Fruit fly (Drosophila melanogaster) whole organism, adult: Measurements from ENCODE around the gene Cpr97Ea.

Experiments used
- CG12768 ChIP-seq: fragments of 200-800 bp; sonication (Bioruptor generic); optimal IDR thresholded peaks from 2 replicates; lab custom pipeline; 2017; ENCODE audit warnings: missing biosample characterization, missing genetic modification characterization, mild to moderate bottlenecking, moderate library complexity, missing genetic modification reagents
- Clk ChIP-seq: fragments of 200-800 bp; sonication (Bioruptor generic); optimal IDR thresholded peaks from 2 replicates; lab custom pipeline; 2017; ENCODE audit warnings: missing biosample characterization, missing genetic modification characterization
- bab1 ChIP-seq: fragments of 200-800 bp; sonication (Bioruptor generic); optimal IDR thresholded peaks from 3 replicates; lab custom pipeline; 2019; ENCODE audit warnings: missing biosample characterization, mild to moderate bottlenecking, missing genetic modification characterization, moderate library complexity
- cnc ChIP-seq, 2 experiments: fragments of >200 bp; optimal IDR thresholded peaks; 2 replicates each; lab custom pipeline; 2017

dm6 chr3R:27116465-27117092, 29.0 kb upstream of the Cpr97Ea start, which contains the start of the genes CG6066 and CG5880:
- no peak for TF ChIP-seq CG12768
- TF ChIP-seq cnc (optimal IDR thresholded peaks at IDR 0.05; lab: Kevin White, UChicago): no peak
- no peak for TF ChIP-seq bab1
- no peak for TF ChIP-seq Clk
